Worm (Caenorhabditis elegans): ENCODE data around the gene twk-26.

The twk-26 gene

DNA sequence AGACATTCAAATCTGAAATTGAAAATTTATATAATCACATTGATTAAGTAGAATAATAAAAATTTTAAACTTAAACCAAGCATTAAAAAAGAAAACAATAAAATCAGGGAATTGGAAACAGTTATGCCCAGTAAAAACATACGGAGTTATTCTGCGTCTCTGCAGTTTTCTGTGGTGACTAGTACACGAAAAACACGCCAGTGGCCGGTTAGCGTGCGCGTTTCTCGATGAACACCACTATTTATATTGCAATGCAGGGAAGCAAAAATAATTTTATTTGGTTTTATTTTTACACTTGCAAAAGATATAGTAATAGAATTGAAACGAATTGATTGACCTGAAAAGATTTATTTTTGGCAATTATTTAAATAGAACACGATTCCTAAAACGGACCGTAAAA lies 45.2 kb upstream of the twk-26 start, which contains the start of gene sec-3:
Gene sec-3, minus strand, starts transcription at position 21 of the 400 bp plus-strand sequence.
- TF ChIP-seq hpl-2 (GFP tag; optimal IDR thresholded peaks at IDR 0.05) (peak; percentile 48), nhr-85 (tag) (peak; percentile 88), unc-130 (tag; optimal IDR thresholded peaks at IDR 0.05) (peak; percentile 86), fkh-10 (GFP tag; optimal IDR thresholded peaks at IDR 0.05) (peak; percentile 43), aha-1 (tag; optimal IDR thresholded peaks at IDR 0.05) (peak; percentile 40), nhr-237 (tag; optimal IDR thresholded peaks at IDR 0.05) (peak; percentile 69), efl-1 (optimal IDR thresholded peaks at IDR 0.05) (peak; percentile 75 to 79), efl-1 (GFP tag; optimal IDR thresholded peaks at IDR 0.05 in 1 of 2) (peak; percentile 64 to 96), zag-1 (tag; optimal IDR thresholded peaks at IDR 0.05) (no peak), nhr-76 (tag; optimal IDR thresholded peaks at IDR 0.05) (peak; percentile 16), lir-3 (tag; optimal IDR thresholded peaks at IDR 0.05; ENCODE audit: poor library complexity) (peak; percentile 62), nhr-90 (tag; optimal IDR thresholded peaks at IDR 0.05; ENCODE audit: poor library complexity) (peak; percentile 94), pag-3 (tag; optimal IDR thresholded peaks at IDR 0.05; ENCODE audit: borderline replicate concordance, insufficient read depth) (no peak), jun-1 (tag; optimal IDR thresholded peaks at IDR 0.05) (peak; percentile 41), mdl-1 (tag; optimal IDR thresholded peaks at IDR 0.05) (peak in 1 of 2 experiments; percentile 76), ama-1 (optimal IDR thresholded peaks at IDR 0.05) (peak; percentile 29), nhr-12 (tag; optimal IDR thresholded peaks at IDR 0.05) (no peak), C04F5.9 (tag; optimal IDR thresholded peaks at IDR 0.05) (peak; percentile 49), pqm-1 (tag; optimal IDR thresholded peaks at IDR 0.05) (no peak), elt-2 (tag; optimal IDR thresholded peaks at IDR 0.05) (peak; percentile 85), nhr-28 (tag; optimal IDR thresholded peaks at IDR 0.05) (no peak), ces-1 (GFP tag; optimal IDR thresholded peaks at IDR 0.05) (no peak), ceh-8 (GFP tag; optimal IDR thresholded peaks at IDR 0.05) (peak; percentile 66), ets-5 (GFP tag; IDR thresholded peaks at IDR 0.05) (no peak), sox-4 (tag; optimal IDR thresholded peaks at IDR 0.05) (peak; percentile 15), unc-86 (tag; optimal IDR thresholded peaks at IDR 0.05) (peak; percentile 81), snpc-4 (tag; optimal IDR thresholded peaks at IDR 0.05) (peak; percentile 83), nhr-47 (tag; optimal IDR thresholded peaks at IDR 0.05) (peak; percentile 92), F16B12.6 (tag; optimal IDR thresholded peaks at IDR 0.05) (peak; percentile 60), sup-37 (GFP tag; optimal IDR thresholded peaks at IDR 0.05) (peak; percentile 27), dpl-1 (GFP tag; optimal IDR thresholded peaks at IDR 0.05) (peak; percentile 67 to 82 (median 80)), rnt-1 (tag; optimal IDR thresholded peaks at IDR 0.05) (peak; percentile 94), skn-1 (tag; optimal IDR thresholded peaks at IDR 0.05) (peak; percentile 64), mab-9 (GFP tag; IDR thresholded peaks at IDR 0.05) (peak; percentile 54; the same call in 1 of the 2 replicates), aly-2 (tag; optimal IDR thresholded peaks at IDR 0.05) (peak; percentile 75), C16A3.4 (tag; optimal IDR thresholded peaks at IDR 0.05) (peak; percentile 91), ztf-11 (tag; optimal IDR thresholded peaks at IDR 0.05) (peak in 1 of 2 experiments; percentile 51), lin-15B (tag; optimal IDR thresholded peaks at IDR 0.05) (no peak), nhr-84 (tag; optimal IDR thresholded peaks at IDR 0.05) (no peak), hlh-17 (GFP tag; optimal IDR thresholded peaks at IDR 0.05; ENCODE audit: borderline replicate concordance) (no peak), nhr-11 (tag; optimal IDR thresholded peaks at IDR 0.05) (peak; percentile 65), xbp-1 (tag; optimal IDR thresholded peaks at IDR 0.05) (peak; percentile 90), ceh-82 (tag; optimal IDR thresholded peaks at IDR 0.05) (peak; percentile 80 to 90 (median 88)), isw-1 (GFP tag; IDR thresholded peaks at IDR 0.05) (peak; percentile 72), ceh-88 (GFP tag; IDR thresholded peaks at IDR 0.05) (peak; percentile 48; the same call in 1 of the 2 replicates), tlp-1 (tag; optimal IDR thresholded peaks at IDR 0.05) (no peak), fos-1 (tag; optimal IDR thresholded peaks at IDR 0.05) (peak; percentile 79), elt-3 (tag; optimal IDR thresholded peaks at IDR 0.05) (peak in 3 of 6 experiments; percentile 27 to 91 (median 45)), tbx-2 (tag; optimal IDR thresholded peaks at IDR 0.05) (peak; percentile 90), ztf-4 (tag; optimal IDR thresholded peaks at IDR 0.05) (peak; percentile 57), snu-23 (GFP tag; optimal IDR thresholded peaks at IDR 0.05) (peak; percentile 95), Y116A8C.19 (tag; optimal IDR thresholded peaks at IDR 0.05; ENCODE audit: borderline replicate concordance) (no peak), sptf-1 (tag; optimal IDR thresholded peaks at IDR 0.05) (no peak), dsc-1 (tag; optimal IDR thresholded peaks at IDR 0.05) (peak; percentile 92)
